Worm (Caenorhabditis elegans): ENCODE results near the gene rpn-11.

DNA sequence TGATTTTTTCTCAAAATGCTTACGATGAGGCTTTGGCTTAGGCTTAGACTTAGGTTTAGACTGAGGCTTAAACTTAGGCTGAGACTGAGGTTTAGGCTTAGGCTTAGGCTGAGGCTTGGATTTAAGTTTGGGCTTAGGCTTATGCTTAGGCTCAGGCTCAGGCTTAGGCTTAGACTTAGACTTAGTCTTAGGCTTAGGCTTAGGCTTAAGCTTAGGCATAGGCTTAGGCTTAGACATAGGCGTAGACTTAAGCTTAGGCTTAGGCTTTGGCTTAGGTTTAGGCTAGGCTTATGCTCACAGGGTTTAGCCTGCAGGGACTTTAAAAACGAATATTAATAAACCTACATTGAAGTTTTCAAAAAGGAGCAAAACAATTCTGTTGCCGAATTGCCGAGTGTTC is 37.5 kb upstream of the rpn-11 start:
- TF ChIP-seq W03F9.2 (tag; optimal IDR thresholded peaks at IDR 0.05) (no peak), him-1 (tag; optimal IDR thresholded peaks at IDR 0.05) (no peak)

Measured in whole organism, L4/young adult.